Fruit fly (Drosophila melanogaster) whole organism, embryonic: Measurements from ENCODE around the gene nop5.
A peak's percentile ranks its signal among the peaks of the same experiment; 100 is the strongest.

Experiments used
- Antp ChIP-seq: fragments of 200-800 bp; sonication (Bioruptor generic); optimal IDR thresholded peaks from 3 replicates; lab custom pipeline; 2016; ENCODE audit warnings: missing biosample characterization, missing genetic modification characterization
- CG10274 ChIP-seq: fragments of 200-800 bp; sonication (Bioruptor generic); optimal IDR thresholded peaks from 3 replicates; lab custom pipeline; 2017; ENCODE audit warnings: missing biosample characterization, mild to moderate bottlenecking, missing genetic modification characterization
- CG10565 ChIP-seq: fragments of 200-800 bp; sonication (Bioruptor generic); optimal IDR thresholded peaks from 3 replicates; lab custom pipeline; 2016; ENCODE audit warnings: missing biosample characterization, mild to moderate bottlenecking, missing genetic modification characterization
- CG11723 ChIP-seq: fragments of 200-800 bp; sonication (Bioruptor generic); optimal IDR thresholded peaks from 2 replicates; lab custom pipeline; 2017; ENCODE audit warnings: missing biosample characterization, mild to moderate bottlenecking, missing genetic modification characterization
- CG15514 ChIP-seq: fragments of 200-800 bp; sonication (Bioruptor generic); optimal IDR thresholded peaks from 3 replicates; lab custom pipeline; 2017; ENCODE audit warnings: missing biosample characterization, missing genetic modification characterization, mild to moderate bottlenecking, moderate library complexity, missing genetic modification reagents
- CG17385 ChIP-seq: fragments of 200-800 bp; sonication (Bioruptor generic); optimal IDR thresholded peaks from 3 replicates; lab custom pipeline; 2018; ENCODE audit warnings: missing biosample characterization, mild to moderate bottlenecking, missing genetic modification characterization
- CG17612 ChIP-seq: fragments of 200-800 bp; sonication (Bioruptor generic); IDR thresholded peaks from 2 replicates; pipeline ENCODE4 v1.3.6; 2022; ENCODE audit warnings: missing biosample characterization, missing genetic modification characterization
- CG31365 ChIP-seq: fragments of 200-800 bp; sonication (Bioruptor generic); optimal IDR thresholded peaks from 2 replicates; lab custom pipeline; 2018; ENCODE audit warnings: missing biosample characterization, mild to moderate bottlenecking, missing genetic modification characterization
- CG3163 ChIP-seq: fragments of 200-800 bp; sonication (Bioruptor generic); optimal IDR thresholded peaks from 3 replicates; lab custom pipeline; 2016; ENCODE audit warnings: missing biosample characterization, missing genetic modification characterization
- CG32532 ChIP-seq: fragments of 200-800 bp; sonication (Bioruptor generic); IDR thresholded peaks from 2 replicates; pipeline ENCODE4 v1.3.6; 2022; ENCODE audit warnings: missing biosample characterization, missing genetic modification characterization
- CG34224 ChIP-seq: fragments of 200-800 bp; sonication (Bioruptor generic); IDR thresholded peaks from 3 replicates; pipeline ENCODE4 v1.3.6; 2022; ENCODE audit warnings: missing biosample characterization, missing genetic modification characterization; ENCODE audit not compliant: partially characterized antibody
- CG42726 ChIP-seq: fragments of 200-800 bp; sonication (Bioruptor generic); IDR thresholded peaks from 2 replicates; pipeline ENCODE4 v1.3.6; 2022; ENCODE audit warnings: missing biosample characterization, missing genetic modification characterization; ENCODE audit not compliant: partially characterized antibody
- CG5245 ChIP-seq: fragments of 200-800 bp; sonication (Bioruptor generic); optimal IDR thresholded peaks from 3 replicates; lab custom pipeline; 2016; ENCODE audit warnings: missing biosample characterization, missing genetic modification characterization
- CG6254 ChIP-seq: fragments of 200-800 bp; sonication (Bioruptor generic); optimal IDR thresholded peaks from 3 replicates; lab custom pipeline; 2017; ENCODE audit warnings: mild to moderate bottlenecking, missing biosample characterization, missing genetic modification reagents, missing genetic modification characterization
- CG7372 ChIP-seq: fragments of 200-800 bp; sonication (Bioruptor generic); IDR thresholded peaks from 2 replicates; pipeline ENCODE4 v1.3.6; 2022; ENCODE audit warnings: missing biosample characterization, missing genetic modification characterization
- CG7745 ChIP-seq: fragments of 200-800 bp; sonication (Bioruptor generic); optimal IDR thresholded peaks from 2 replicates; lab custom pipeline; 2018; ENCODE audit warnings: missing biosample characterization, mild to moderate bottlenecking, missing genetic modification characterization, moderate library complexity
- CG7839 ChIP-seq: fragments of 200-800 bp; sonication (Bioruptor generic); optimal IDR thresholded peaks from 3 replicates; lab custom pipeline; 2018; ENCODE audit warnings: missing biosample characterization, mild to moderate bottlenecking, missing genetic modification characterization, moderate library complexity
- CG9876 ChIP-seq: fragments of 200-800 bp; sonication (Bioruptor generic); optimal IDR thresholded peaks from 2 replicates; lab custom pipeline; 2016; ENCODE audit warnings: missing biosample characterization, missing genetic modification characterization
- Dek ChIP-seq: fragments of 200-800 bp; sonication (Bioruptor generic); optimal IDR thresholded peaks from 3 replicates; lab custom pipeline; 2019; ENCODE audit warnings: missing biosample characterization, mild to moderate bottlenecking, missing genetic modification characterization, moderate library complexity
- Drgx ChIP-seq: fragments of 200-800 bp; sonication (Bioruptor generic); IDR thresholded peaks from 2 replicates; pipeline ENCODE4 v1.3.6; 2022; ENCODE audit warnings: missing biosample characterization, missing genetic modification characterization
- HHEX ChIP-seq: fragments of 200-800 bp; sonication (Bioruptor generic); optimal IDR thresholded peaks from 3 replicates; lab custom pipeline; 2017; ENCODE audit warnings: missing biosample characterization, mild to moderate bottlenecking, missing genetic modification characterization, missing genetic modification reagents
- HLHmδ ChIP-seq: fragments of 200-800 bp; sonication (Bioruptor generic); optimal IDR thresholded peaks from 2 replicates; lab custom pipeline; 2018; ENCODE audit warnings: missing biosample characterization, mild to moderate bottlenecking, missing genetic modification characterization, moderate library complexity
- Jarid2 ChIP-seq: fragments of 200-800 bp; sonication (Bioruptor generic); optimal IDR thresholded peaks from 3 replicates; lab custom pipeline; 2017; ENCODE audit warnings: mild to moderate bottlenecking, missing biosample characterization, missing genetic modification reagents, missing genetic modification characterization
- Max ChIP-seq: fragments of 200-800 bp; sonication (Bioruptor generic); optimal IDR thresholded peaks from 2 replicates; lab custom pipeline; 2016; ENCODE audit warnings: missing biosample characterization, mild to moderate bottlenecking, missing genetic modification characterization
- NFAT ChIP-seq: fragments of 200-800 bp; sonication (Bioruptor generic); IDR thresholded peaks from 2 replicates; pipeline ENCODE4 v1.3.6; 2022; ENCODE audit warnings: missing biosample characterization, missing genetic modification characterization
- Oli ChIP-seq: fragments of 200-800 bp; sonication (Bioruptor generic); optimal IDR thresholded peaks from 2 replicates; lab custom pipeline; 2018; ENCODE audit warnings: missing biosample characterization, mild to moderate bottlenecking, missing genetic modification characterization, moderate library complexity
- Side ChIP-seq: fragments of 200-800 bp; sonication (Bioruptor generic); optimal IDR thresholded peaks from 2 replicates; lab custom pipeline; 2016; ENCODE audit warnings: missing biosample characterization, missing genetic modification characterization
- Usf ChIP-seq: fragments of 200-800 bp; sonication (Bioruptor generic); optimal IDR thresholded peaks from 2 replicates; lab custom pipeline; 2017; ENCODE audit warnings: missing genotype, missing biosample characterization, missing genetic modification characterization
- Xbp1 ChIP-seq: fragments of 200-800 bp; sonication (Bioruptor generic); optimal IDR thresholded peaks from 3 replicates; lab custom pipeline; 2016; ENCODE audit warnings: missing biosample characterization, mild to moderate bottlenecking, missing genetic modification characterization
- bbx ChIP-seq: fragments of 200-800 bp; sonication (Bioruptor generic); IDR thresholded peaks from 2 replicates; pipeline ENCODE4 v1.3.6; 2022; ENCODE audit warnings: missing biosample characterization, missing genetic modification characterization; ENCODE audit not compliant: partially characterized antibody
- chn ChIP-seq: fragments of 200-800 bp; sonication (Bioruptor generic); optimal IDR thresholded peaks from 2 replicates; lab custom pipeline; 2016; ENCODE audit warnings: missing biosample characterization, missing genetic modification characterization
- ci ChIP-seq: fragments of 200-800 bp; sonication (Bioruptor generic); IDR thresholded peaks from 3 replicates; pipeline ENCODE4 v1.3.6; 2022; ENCODE audit warnings: missing biosample characterization, missing genetic modification characterization
- exex ChIP-seq: fragments of 200-800 bp; sonication (Bioruptor generic); optimal IDR thresholded peaks from 4 replicates; lab custom pipeline; 2018; ENCODE audit warnings: missing biosample characterization, mild to moderate bottlenecking, missing genetic modification characterization, moderate library complexity
- fd64A ChIP-seq: fragments of 200-800 bp; sonication (Bioruptor generic); optimal IDR thresholded peaks from 3 replicates; lab custom pipeline; 2018; ENCODE audit warnings: missing biosample characterization, mild to moderate bottlenecking, missing genetic modification characterization
- ftz-f1 ChIP-seq: fragments of 200-800 bp; sonication (Bioruptor generic); optimal IDR thresholded peaks from 2 replicates; lab custom pipeline; 2016; ENCODE audit warnings: missing biosample characterization, missing genetic modification characterization
- grau ChIP-seq: fragments of 200-800 bp; optimal IDR thresholded peaks from 3 replicates; lab custom pipeline; 2019; ENCODE audit warnings: missing biosample characterization, mild to moderate bottlenecking, missing genetic modification characterization, moderate library complexity
- grn ChIP-seq: fragments of 200-800 bp; sonication (Bioruptor generic); optimal IDR thresholded peaks from 3 replicates; lab custom pipeline; 2017; ENCODE audit warnings: missing biosample characterization, missing genetic modification characterization
- klu ChIP-seq: fragments of 200-800 bp; sonication (Bioruptor generic); IDR thresholded peaks from 2 replicates; pipeline ENCODE4 v1.3.6; 2022; ENCODE audit warnings: missing biosample characterization, missing genetic modification characterization
- lola ChIP-seq, 3 experiments: fragments of >200 bp in 2 of 3; fragments of 200-800 bp in 1 of 3; sonication (Bioruptor generic) in 1 of 3; optimal IDR thresholded peaks; 2 replicates each; lab custom pipeline; 2017 to 2019; ENCODE audit warnings: missing biosample characterization in 3 of 3, missing genetic modification characterization in 3 of 3, mild to moderate bottlenecking in 1 of 3, moderate library complexity in 1 of 3
- nmo ChIP-seq: fragments of 200-800 bp; sonication (Bioruptor generic); optimal IDR thresholded peaks from 2 replicates; lab custom pipeline; 2018; ENCODE audit warnings: missing biosample characterization, mild to moderate bottlenecking, missing genetic modification characterization, moderate library complexity
- oc ChIP-seq: fragments of 200-800 bp; sonication (Bioruptor generic); optimal IDR thresholded peaks from 2 replicates; lab custom pipeline; 2018; ENCODE audit warnings: missing biosample characterization, mild to moderate bottlenecking, missing genetic modification characterization, moderate library complexity
- otp ChIP-seq: fragments of 200-800 bp; sonication (Bioruptor generic); IDR thresholded peaks from 3 replicates; pipeline ENCODE4, ENCODE4 v1.3.6; 2022; ENCODE audit warnings: missing biosample characterization, missing genetic modification characterization
- prd ChIP-seq, 3 experiments: fragments of >200 bp in 2 of 3; fragments of 200-800 bp in 1 of 3; sonication (Bioruptor generic) in 1 of 3; optimal IDR thresholded peaks in 2 of 3; IDR thresholded peaks in 1 of 3; 2 replicates in 2 of 3; 3 replicates in 1 of 3; pipeline versions ENCODE4 v1.3.6 to Lab custom; 2017 to 2022; ENCODE audit warnings: missing biosample characterization in 1 of 3, missing genetic modification characterization in 1 of 3
- pzg ChIP-seq: fragments of 200-800 bp; sonication (Bioruptor generic); optimal IDR thresholded peaks from 3 replicates; lab custom pipeline; 2018; ENCODE audit warnings: missing biosample characterization, mild to moderate bottlenecking, missing genetic modification characterization, moderate library complexity
- row ChIP-seq: fragments of 200-800 bp; sonication (Bioruptor generic); IDR thresholded peaks from 3 replicates; pipeline ENCODE4 v1.3.6; 2022; ENCODE audit warnings: missing biosample characterization, missing genetic modification characterization
- schlank ChIP-seq: fragments of 200-800 bp; sonication (Bioruptor generic); optimal IDR thresholded peaks from 2 replicates; lab custom pipeline; 2018; ENCODE audit warnings: missing biosample characterization, mild to moderate bottlenecking, missing genetic modification characterization
- tap ChIP-seq: fragments of 200-800 bp; optimal IDR thresholded peaks from 3 replicates; lab custom pipeline; 2019; ENCODE audit warnings: missing biosample characterization, mild to moderate bottlenecking, missing genetic modification characterization, moderate library complexity
- vfl ChIP-seq: fragments of 200-800 bp; sonication (Bioruptor generic); optimal IDR thresholded peaks from 2 replicates; lab custom pipeline; 2016; ENCODE audit warnings: missing biosample characterization, missing genetic modification characterization
- yki ChIP-seq: fragments of >200 bp; optimal IDR thresholded peaks from 3 replicates; lab custom pipeline; 2018

nop5 gene

DNA sequence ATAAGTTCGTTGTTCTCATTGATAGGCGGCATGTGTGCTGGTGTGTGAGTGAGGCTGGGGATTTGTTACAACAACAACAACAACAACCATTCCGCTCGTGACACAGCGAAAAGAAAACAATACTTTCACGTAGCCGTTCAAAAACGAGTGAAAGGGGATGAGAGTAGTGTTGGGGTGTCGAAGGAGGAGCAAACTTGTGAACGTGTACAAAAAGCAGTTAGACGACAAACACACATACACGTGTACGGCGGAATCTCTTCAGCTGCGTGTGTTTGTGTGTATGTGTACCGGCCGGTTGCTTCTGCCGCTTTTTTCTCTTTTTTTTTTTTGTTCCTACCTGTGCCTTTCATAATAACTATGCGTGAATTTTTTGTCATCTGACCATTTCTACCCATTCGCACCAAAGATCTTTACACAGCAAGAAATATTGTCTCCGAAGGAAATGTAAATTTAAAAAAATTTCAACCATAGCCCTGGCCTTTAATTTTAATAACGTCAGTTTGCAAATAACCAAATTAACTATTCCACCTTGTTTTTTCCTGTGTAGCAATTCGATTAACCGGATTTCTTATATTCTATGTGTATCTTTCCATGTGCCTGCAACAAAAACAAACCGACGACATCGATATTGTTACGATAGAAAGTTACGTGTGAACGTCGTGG, 3.7 kb upstream of the nop5 start (continued):
- TF ChIP-seq exex (tag; lab: Kevin White, UChicago) (no peak), pzg (no peak), CG7372 (GFP tag; lab: Robert Waterston, UW) (peak; percentile 24; the same call in 1 of the 2 replicates), Oli (tag; lab: Kevin White, UChicago) (no peak), Max (peak; percentile 52), Jarid2 (GFP tag; lab: Kevin White, UChicago) (no peak), CG6254 (GFP tag; lab: Kevin White, UChicago) (peak; percentile 69), CG9876 (GFP tag; lab: Kevin White, UChicago) (peak; percentile 35), grau (tag; lab: Kevin White, UChicago) (peak; percentile 68), Xbp1 (GFP tag; lab: Kevin White, UChicago) (peak; percentile 76), CG7839 (no peak), CG17385 (peak; percentile 68), HHEX (GFP tag; lab: Kevin White, UChicago) (peak; percentile 65), Side (peak; percentile 73), tap (no peak), CG34224 (GFP tag; lab: Robert Waterston, UW) (no peak), CG42726 (GFP tag; lab: Robert Waterston, UW) (no peak), HLHmδ (GFP tag; lab: Kevin White, UChicago) (no peak), CG5245 (GFP tag; lab: Kevin White, UChicago) (peak; percentile 55), fd64A (GFP tag; lab: Kevin White, UChicago) (no peak), CG15514 (GFP tag; lab: Kevin White, UChicago) (peak; percentile 24), Usf (peak; percentile 8), CG31365 (tag; lab: Kevin White, UChicago) (peak; percentile 54), lola (GFP tag; optimal IDR thresholded peaks at IDR 0.05; lab: Kevin White, UChicago) (peak in 1 of 3 experiments; percentile 66), CG10274 (GFP tag; lab: Kevin White, UChicago) (no peak), CG11723 (no peak), Drgx (GFP tag; lab: Robert Waterston, UW) (no peak; the same call in 1 of the 2 replicates), CG17612 (GFP tag; lab: Robert Waterston, UW) (no peak), grn (GFP tag; lab: Kevin White, UChicago) (no peak), Antp (GFP tag; lab: Kevin White, UChicago) (peak; percentile 58), yki (lab: Kevin White, UChicago) (no peak), row (GFP tag; lab: Robert Waterston, UW) (peak; percentile 75; the same call in 2 of the 3 replicates), schlank (tag; lab: Kevin White, UChicago) (no peak), chn (peak; percentile 42), oc (tag; lab: Kevin White, UChicago) (no peak), prd (optimal IDR thresholded peaks at IDR 0.05; lab: Kevin White, UChicago) (no peak), prd (GFP tag; IDR thresholded peaks at IDR 0.05; lab: Robert Waterston, UW) (no peak; the same call in 1 of the 3 replicates), CG10565 (GFP tag; lab: Kevin White, UChicago) (no peak), otp (no peak; the same call in 2 of the 3 replicates), bbx (GFP tag; lab: Robert Waterston, UW) (no peak), CG32532 (GFP tag; lab: Robert Waterston, UW) (no peak; the same call in 1 of the 2 replicates), klu (GFP tag; lab: Robert Waterston, UW) (no peak), vfl (peak; percentile 45), CG3163 (peak; percentile 53), Dek (no peak), NFAT (GFP tag; lab: Robert Waterston, UW) (no peak), ci (GFP tag; lab: Robert Waterston, UW) (no peak; the same call in 1 of the 3 replicates), ftz-f1 (no peak), nmo (GFP tag; lab: Kevin White, UChicago) (peak; percentile 62), CG7745 (tag; lab: Kevin White, UChicago) (no peak)
